Worm (Caenorhabditis elegans): Measurements from ENCODE around the gene C16C8.12.
"Not testable (repeated sequence)": the region's sequence is repeated elsewhere in the genome, so short reads cannot be mapped to it uniquely, and the experiment has no call there.

Gene C16C8.12

ce11 chrII:3461586-3461985 is 9.1 kb downstream of the C16C8.12 start, which contains the start of gene C16C8.8:
C16C8.8 (minus strand) TSS chrII:3461686.
- TF ChIP-seq unc-120 (tag; optimal IDR thresholded peaks at IDR 0.05; ENCODE audit: poor library complexity, severe bottlenecking) (no peak), ceh-39 (tag; optimal IDR thresholded peaks at IDR 0.05) (no peak), cnd-1 (tag; optimal IDR thresholded peaks at IDR 0.05) (no peak), ham-2 (GFP tag; optimal IDR thresholded peaks at IDR 0.05) (no peak)

- TF ChIP-seq nhr-28 (tag; optimal IDR thresholded peaks at IDR 0.05) (no peak), elt-1 (tag; optimal IDR thresholded peaks at IDR 0.05; ENCODE audit: borderline replicate concordance, insufficient read depth) (no peak), hlh-1 (tag; optimal IDR thresholded peaks at IDR 0.05) (no peak), lin-13 (tag; optimal IDR thresholded peaks at IDR 0.05) (no peak), cnd-1 (tag; optimal IDR thresholded peaks at IDR 0.05) (no peak), sptf-1 (tag; optimal IDR thresholded peaks at IDR 0.05) (no peak), sem-2 (GFP tag; optimal IDR thresholded peaks at IDR 0.05) (no peak), unc-62 (GFP tag; optimal IDR thresholded peaks at IDR 0.05) (no peak), drap-1 (GFP tag; optimal IDR thresholded peaks at IDR 0.05) (no peak), mls-2 (tag; optimal IDR thresholded peaks at IDR 0.05) (no peak), ceh-39 (tag; optimal IDR thresholded peaks at IDR 0.05) (no peak), bed-3 (GFP tag; optimal IDR thresholded peaks at IDR 0.05) (no peak), lin-32 (GFP tag; optimal IDR thresholded peaks at IDR 0.05) (no peak), tbx-8 (GFP tag; optimal IDR thresholded peaks at IDR 0.05) (no peak)
These were observed 10.6 kb downstream of the C16C8.12 start, which contains the start of gene C16C8.9 for ce11 chrII:3463097-3463496. C16C8.9 (minus strand) TSS chrII:3463197.

ce11 chrII:3464580-3464979 is 12.1 kb downstream of the C16C8.12 start, which contains the start of gene C16C8.10:
C16C8.10 (minus strand) TSS chrII:3464680.
- not testable (repeated sequence) for TF ChIP-seq flh-1 (GFP tag; optimal IDR thresholded peaks at IDR 0.05); ceh-39 (tag; optimal IDR thresholded peaks at IDR 0.05); ham-2 (GFP tag; optimal IDR thresholded peaks at IDR 0.05)

ce11 chrII:3470549-3470948 is 18.0 kb downstream of the C16C8.12 start, which contains the start of gene Y49F6B.20:
Y49F6B.20 (minus strand) TSS chrII:3470649.
- TF ChIP-seq sem-2 (GFP tag; optimal IDR thresholded peaks at IDR 0.05) = no peak
- no peak for TF ChIP-seq unc-120 (tag; optimal IDR thresholded peaks at IDR 0.05; ENCODE audit: poor library complexity, severe bottlenecking)
- no peak for TF ChIP-seq ztf-11 (tag; optimal IDR thresholded peaks at IDR 0.05)
- TF ChIP-seq blmp-1 (tag; optimal IDR thresholded peaks at IDR 0.05) = no peak
- no peak for TF ChIP-seq ham-2 (GFP tag; optimal IDR thresholded peaks at IDR 0.05)
- TF ChIP-seq snpc-4 (tag; optimal IDR thresholded peaks at IDR 0.05) = no peak
- TF ChIP-seq lsy-2 (tag; optimal IDR thresholded peaks at IDR 0.05) = no peak
- no peak for TF ChIP-seq lin-32 (GFP tag; optimal IDR thresholded peaks at IDR 0.05)
- TF ChIP-seq nhr-28 (tag; optimal IDR thresholded peaks at IDR 0.05) = no peak
- no peak for TF ChIP-seq ceh-83 (GFP tag; optimal IDR thresholded peaks at IDR 0.05)
- TF ChIP-seq ces-1 (GFP tag; optimal IDR thresholded peaks at IDR 0.05) = no peak
- no peak for TF ChIP-seq flh-1 (GFP tag; optimal IDR thresholded peaks at IDR 0.05)
- no peak for TF ChIP-seq drap-1 (GFP tag; optimal IDR thresholded peaks at IDR 0.05)
- TF ChIP-seq tbx-8 (GFP tag; optimal IDR thresholded peaks at IDR 0.05) = no peak

ce11 chrII:3471603-3472002 is 19.1 kb downstream of the C16C8.12 start, which contains the start of gene Y49F6B.13:
Y49F6B.13 (minus strand) TSS chrII:3471703.
- TF ChIP-seq mls-2 (tag; optimal IDR thresholded peaks at IDR 0.05) (no peak), tbx-8 (GFP tag; optimal IDR thresholded peaks at IDR 0.05) (no peak), M03D4.4 (tag; optimal IDR thresholded peaks at IDR 0.05) (no peak), nhr-76 (tag; optimal IDR thresholded peaks at IDR 0.05) (no peak), lin-32 (GFP tag; optimal IDR thresholded peaks at IDR 0.05) (no peak), ces-1 (GFP tag; optimal IDR thresholded peaks at IDR 0.05) (no peak), flh-1 (GFP tag; optimal IDR thresholded peaks at IDR 0.05) (no peak), pha-4 (tag; optimal IDR thresholded peaks at IDR 0.05) (no peak), hlh-1 (tag; optimal IDR thresholded peaks at IDR 0.05) (no peak), lsy-2 (tag; optimal IDR thresholded peaks at IDR 0.05) (no peak), bed-3 (GFP tag; optimal IDR thresholded peaks at IDR 0.05) (no peak), ceh-83 (GFP tag; optimal IDR thresholded peaks at IDR 0.05) (no peak), zip-8 (tag; optimal IDR thresholded peaks at IDR 0.05) (no peak), unc-62 (GFP tag; optimal IDR thresholded peaks at IDR 0.05) (no peak), unc-120 (tag; optimal IDR thresholded peaks at IDR 0.05; ENCODE audit: poor library complexity, severe bottlenecking) (no peak)

ce11 chrII:3472316-3472715 is 19.8 kb downstream of the C16C8.12 start, which contains the start of gene Y49F6B.12:
Y49F6B.12 (minus strand) TSS chrII:3472416.
- TF ChIP-seq ceh-83 (GFP tag; optimal IDR thresholded peaks at IDR 0.05) (no peak), pha-4 (tag; optimal IDR thresholded peaks at IDR 0.05) (no peak), zip-8 (tag; optimal IDR thresholded peaks at IDR 0.05) (no peak), drap-1 (GFP tag; optimal IDR thresholded peaks at IDR 0.05) (no peak), nhr-237 (tag; optimal IDR thresholded peaks at IDR 0.05) (no peak), sem-2 (GFP tag; optimal IDR thresholded peaks at IDR 0.05) (no peak), snpc-4 (tag; optimal IDR thresholded peaks at IDR 0.05) (no peak), ces-1 (GFP tag; optimal IDR thresholded peaks at IDR 0.05) (no peak), nhr-2 (tag; optimal IDR thresholded peaks at IDR 0.05) (no peak), elt-3 (tag; optimal IDR thresholded peaks at IDR 0.05) (no peak), ceh-39 (tag; optimal IDR thresholded peaks at IDR 0.05) (no peak)

Measured in whole organism, mixed stage, embryonic.